Fruit fly (Drosophila melanogaster): Measurements from ENCODE around the gene Yip1d1.

The Yip1d1 gene

dm6 chr2L:13000393-13001001, at the start of gene Yip1d1:
TSS of gene Yip1d1 (minus strand) at chr2L:13000635.
- no peak for TF ChIP-seq pan (optimal IDR thresholded peaks at IDR 0.05)
- no peak for TF ChIP-seq Dif (GFP tag; optimal IDR thresholded peaks at IDR 0.05; ENCODE audit: partially characterized antibody)
- TF ChIP-seq OdsH (GFP tag; optimal IDR thresholded peaks at IDR 0.05), result no peak
- TF ChIP-seq sv (GFP tag; optimal IDR thresholded peaks at IDR 0.05), result no peak
- no peak for TF ChIP-seq tai (GFP tag; optimal IDR thresholded peaks at IDR 0.05)
- TF ChIP-seq Vsx2 (GFP tag; optimal IDR thresholded peaks at IDR 0.05; ENCODE audit: partially characterized antibody), result no peak
- no peak for TF ChIP-seq Hnf4 (GFP tag; optimal IDR thresholded peaks at IDR 0.05)
- no peak for TF ChIP-seq usp (GFP tag; optimal IDR thresholded peaks at IDR 0.05)
- TF ChIP-seq Hr83 (GFP tag; optimal IDR thresholded peaks at IDR 0.05; ENCODE audit: poor library complexity, severe bottlenecking), result no peak
- no peak for TF ChIP-seq foxo (GFP tag; optimal IDR thresholded peaks at IDR 0.05)
- no peak for TF ChIP-seq brk (GFP tag; optimal IDR thresholded peaks at IDR 0.05)
- TF ChIP-seq br (GFP tag; optimal IDR thresholded peaks at IDR 0.05), result no peak

- TF ChIP-seq Sp1 (GFP tag; optimal IDR thresholded peaks at IDR 0.05) (no peak), h (GFP tag; optimal IDR thresholded peaks at IDR 0.05) (peak; percentile 36), foxo (GFP tag; optimal IDR thresholded peaks at IDR 0.05) (peak in 1 of 2 experiments; percentile 11), Hr78 (GFP tag; optimal IDR thresholded peaks at IDR 0.05) (no peak), Rel (GFP tag; optimal IDR thresholded peaks at IDR 0.05) (no peak), Rel (tag; optimal IDR thresholded peaks at IDR 0.05) (no peak), brk (GFP tag; optimal IDR thresholded peaks at IDR 0.05) (no peak), dsf (GFP tag; optimal IDR thresholded peaks at IDR 0.05; ENCODE audit: borderline replicate concordance) (no peak), HLH106 (tag; optimal IDR thresholded peaks at IDR 0.05) (peak; percentile 35), GATAd (GFP tag; optimal IDR thresholded peaks at IDR 0.05) (no peak), ey (GFP tag; optimal IDR thresholded peaks at IDR 0.05) (peak; percentile 0), Hr83 (GFP tag; optimal IDR thresholded peaks at IDR 0.05; ENCODE audit: poor library complexity, severe bottlenecking) (no peak), pan (optimal IDR thresholded peaks at IDR 0.05) (no peak), CG9705 (GFP tag; optimal IDR thresholded peaks at IDR 0.05) (no peak)
Measured at dm6 chr2L:13049136-13049535, 48.7 kb upstream of the Yip1d1 start.

- TF ChIP-seq Rel (GFP tag; optimal IDR thresholded peaks at IDR 0.05), result no peak
- TF ChIP-seq Rel (tag; optimal IDR thresholded peaks at IDR 0.05), result peak; percentile 93
- no peak for TF ChIP-seq CrebA (GFP tag; optimal IDR thresholded peaks at IDR 0.05; ENCODE audit: borderline replicate concordance)
- TF ChIP-seq sage (GFP tag; optimal IDR thresholded peaks at IDR 0.05), result no peak
Measured at dm6 chr2L:13045924-13046323, 45.5 kb upstream of the Yip1d1 start.

- TF ChIP-seq N (GFP tag; optimal IDR thresholded peaks at IDR 0.05), result no peak
- TF ChIP-seq Jra (GFP tag; optimal IDR thresholded peaks at IDR 0.05), result no peak
- TF ChIP-seq Vsx2 (GFP tag; optimal IDR thresholded peaks at IDR 0.05; ENCODE audit: partially characterized antibody), result peak; percentile 31
- TF ChIP-seq Dif (GFP tag; optimal IDR thresholded peaks at IDR 0.05; ENCODE audit: partially characterized antibody), result peak; percentile 25
- TF ChIP-seq Dfd (GFP tag; optimal IDR thresholded peaks at IDR 0.05), result peak; percentile 39
- TF ChIP-seq dmrt93B (GFP tag; optimal IDR thresholded peaks at IDR 0.05), result no peak
- TF ChIP-seq ey (GFP tag; optimal IDR thresholded peaks at IDR 0.05), result no peak
- no peak for TF ChIP-seq dsf (GFP tag; optimal IDR thresholded peaks at IDR 0.05; ENCODE audit: borderline replicate concordance)
- TF ChIP-seq CG32264 (GFP tag; optimal IDR thresholded peaks at IDR 0.05), result no peak
- TF ChIP-seq Sp1 (GFP tag; optimal IDR thresholded peaks at IDR 0.05), result no peak
Measured at dm6 chr2L:13044135-13044534, 43.7 kb upstream of the Yip1d1 start.

dm6 chr2L:13042405-13042804, 42.0 kb upstream of the Yip1d1 start:
- TF ChIP-seq Hnf4 (GFP tag; optimal IDR thresholded peaks at IDR 0.05), result no peak
- peak; percentile 63 for TF ChIP-seq Dfd (GFP tag; optimal IDR thresholded peaks at IDR 0.05)

dm6 chr2L:13035687-13036185, 35.3 kb upstream of the Yip1d1 start:
- TF ChIP-seq CG32264 (GFP tag; optimal IDR thresholded peaks at IDR 0.05) (no peak), brk (GFP tag; optimal IDR thresholded peaks at IDR 0.05) (no peak), woc (GFP tag; optimal IDR thresholded peaks at IDR 0.05) (no peak), OdsH (GFP tag; optimal IDR thresholded peaks at IDR 0.05) (no peak), usp (GFP tag; optimal IDR thresholded peaks at IDR 0.05) (no peak), Dfd (GFP tag; optimal IDR thresholded peaks at IDR 0.05) (no peak), Jra (GFP tag; optimal IDR thresholded peaks at IDR 0.05) (no peak), Sp1 (GFP tag; optimal IDR thresholded peaks at IDR 0.05) (no peak), Rel (GFP tag; optimal IDR thresholded peaks at IDR 0.05) (no peak), Rel (tag; optimal IDR thresholded peaks at IDR 0.05) (no peak), dmrt93B (GFP tag; optimal IDR thresholded peaks at IDR 0.05) (no peak), N (GFP tag; optimal IDR thresholded peaks at IDR 0.05) (no peak), Dif (GFP tag; optimal IDR thresholded peaks at IDR 0.05; ENCODE audit: partially characterized antibody) (no peak), Abd-B (GFP tag; optimal IDR thresholded peaks at IDR 0.05) (no peak), sage (GFP tag; optimal IDR thresholded peaks at IDR 0.05) (no peak), Mio (GFP tag; optimal IDR thresholded peaks at IDR 0.05) (no peak), Hr83 (GFP tag; optimal IDR thresholded peaks at IDR 0.05; ENCODE audit: poor library complexity, severe bottlenecking) (no peak), br (GFP tag; optimal IDR thresholded peaks at IDR 0.05) (no peak), CrebA (GFP tag; optimal IDR thresholded peaks at IDR 0.05; ENCODE audit: borderline replicate concordance) (no peak), Hnf4 (GFP tag; optimal IDR thresholded peaks at IDR 0.05) (no peak), HLH106 (tag; optimal IDR thresholded peaks at IDR 0.05) (no peak)
